Fruit fly (Drosophila melanogaster): Measurements from ENCODE around the gene oaf.

oaf gene

dm6 chr2L:2470585-2470984, 22.2 kb upstream of the oaf start:
- TF ChIP-seq CG14711 (tag; optimal IDR thresholded peaks at IDR 0.05) (no peak), CG33017 (tag; optimal IDR thresholded peaks at IDR 0.05) (no peak), cnc (optimal IDR thresholded peaks at IDR 0.05) (no peak), CG7045 (GFP tag; optimal IDR thresholded peaks at IDR 0.05) (no peak), cic (GFP tag; optimal IDR thresholded peaks at IDR 0.05) (no peak), Crg-1 (GFP tag; optimal IDR thresholded peaks at IDR 0.05) (no peak), kay (GFP tag; ENCODE audit: borderline replicate concordance) (no peak), CG11617 (GFP tag; optimal IDR thresholded peaks at IDR 0.05) (no peak), CG1620 (GFP tag; optimal IDR thresholded peaks at IDR 0.05) (no peak), pad (GFP tag; optimal IDR thresholded peaks at IDR 0.05) (no peak), CG5204 (GFP tag; optimal IDR thresholded peaks at IDR 0.05) (no peak), toe (GFP tag; optimal IDR thresholded peaks at IDR 0.05) (no peak), Clk (GFP tag; optimal IDR thresholded peaks at IDR 0.05) (no peak), tj (GFP tag; optimal IDR thresholded peaks at IDR 0.05) (no peak), CG7101 (tag; optimal IDR thresholded peaks at IDR 0.05) (no peak), Hr96 (GFP tag; optimal IDR thresholded peaks at IDR 0.05) (no peak), ovo (GFP tag; optimal IDR thresholded peaks at IDR 0.05) (no peak)

dm6 chr2L:2472740-2473139, 20.0 kb upstream of the oaf start:
- TF ChIP-seq CG1620 (GFP tag; optimal IDR thresholded peaks at IDR 0.05) (no peak), CG14711 (tag; optimal IDR thresholded peaks at IDR 0.05) (no peak), pad (GFP tag; optimal IDR thresholded peaks at IDR 0.05) (no peak)

dm6 chr2L:2473842-2474386, 18.8 kb upstream of the oaf start:
- TF ChIP-seq Clk (GFP tag; optimal IDR thresholded peaks at IDR 0.05) = no peak
- TF ChIP-seq CG5204 (GFP tag; optimal IDR thresholded peaks at IDR 0.05) = no peak
- no peak for TF ChIP-seq cic (GFP tag; optimal IDR thresholded peaks at IDR 0.05)
- TF ChIP-seq CG7101 (tag; optimal IDR thresholded peaks at IDR 0.05) = no peak
- TF ChIP-seq CG7045 (GFP tag; optimal IDR thresholded peaks at IDR 0.05) = no peak
- no peak for TF ChIP-seq CG1620 (GFP tag; optimal IDR thresholded peaks at IDR 0.05)
- no peak for TF ChIP-seq bab1 (GFP tag; optimal IDR thresholded peaks at IDR 0.05)
- no peak for TF ChIP-seq Mnt (GFP tag; optimal IDR thresholded peaks at IDR 0.05)
- no peak for TF ChIP-seq Hr96 (GFP tag; optimal IDR thresholded peaks at IDR 0.05)
- TF ChIP-seq pad (GFP tag; optimal IDR thresholded peaks at IDR 0.05) = no peak

dm6 chr2L:2478326-2478725, 14.4 kb upstream of the oaf start:
- TF ChIP-seq Clk (GFP tag; optimal IDR thresholded peaks at IDR 0.05) = no peak
- no peak for TF ChIP-seq CG7101 (tag; optimal IDR thresholded peaks at IDR 0.05)
- TF ChIP-seq kay (GFP tag; ENCODE audit: borderline replicate concordance) = no peak
- TF ChIP-seq tj (GFP tag; optimal IDR thresholded peaks at IDR 0.05) = no peak
- TF ChIP-seq CG12768 (GFP tag; optimal IDR thresholded peaks at IDR 0.05) = no peak
- TF ChIP-seq pad (GFP tag; optimal IDR thresholded peaks at IDR 0.05) = no peak
- no peak for TF ChIP-seq CG14711 (tag; optimal IDR thresholded peaks at IDR 0.05)
- TF ChIP-seq toe (GFP tag; optimal IDR thresholded peaks at IDR 0.05) = no peak
- TF ChIP-seq Mnt (GFP tag; optimal IDR thresholded peaks at IDR 0.05) = no peak
- no peak for TF ChIP-seq CG33017 (tag; optimal IDR thresholded peaks at IDR 0.05)
- no peak for TF ChIP-seq Hr96 (GFP tag; optimal IDR thresholded peaks at IDR 0.05)
- no peak for TF ChIP-seq cic (GFP tag; optimal IDR thresholded peaks at IDR 0.05)
- no peak for TF ChIP-seq CG5204 (GFP tag; optimal IDR thresholded peaks at IDR 0.05)
- no peak for TF ChIP-seq bab1 (GFP tag; optimal IDR thresholded peaks at IDR 0.05)
- TF ChIP-seq CG7045 (GFP tag; optimal IDR thresholded peaks at IDR 0.05) = no peak
- TF ChIP-seq CG1620 (GFP tag; optimal IDR thresholded peaks at IDR 0.05) = no peak

dm6 chr2L:2481156-2481712, 11.5 kb upstream of the oaf start:
- TF ChIP-seq Hr96 (GFP tag; optimal IDR thresholded peaks at IDR 0.05) = no peak
- no peak for TF ChIP-seq bab1 (GFP tag; optimal IDR thresholded peaks at IDR 0.05)
- TF ChIP-seq CG7045 (GFP tag; optimal IDR thresholded peaks at IDR 0.05) = no peak
- no peak for TF ChIP-seq CG7101 (tag; optimal IDR thresholded peaks at IDR 0.05)
- no peak for TF ChIP-seq CG11617 (GFP tag; optimal IDR thresholded peaks at IDR 0.05)
- no peak for TF ChIP-seq Clk (GFP tag; optimal IDR thresholded peaks at IDR 0.05)
- TF ChIP-seq tj (GFP tag; optimal IDR thresholded peaks at IDR 0.05) = no peak
- TF ChIP-seq CG33017 (tag; optimal IDR thresholded peaks at IDR 0.05) = no peak
- TF ChIP-seq cnc (optimal IDR thresholded peaks at IDR 0.05) = no peak
- TF ChIP-seq CG1620 (GFP tag; optimal IDR thresholded peaks at IDR 0.05) = no peak
- TF ChIP-seq CG12768 (GFP tag; optimal IDR thresholded peaks at IDR 0.05) = no peak
- no peak for TF ChIP-seq Mnt (GFP tag; optimal IDR thresholded peaks at IDR 0.05)
- no peak for TF ChIP-seq pad (GFP tag; optimal IDR thresholded peaks at IDR 0.05)
- TF ChIP-seq ovo (GFP tag; optimal IDR thresholded peaks at IDR 0.05) = no peak

- no peak for TF ChIP-seq cnc (optimal IDR thresholded peaks at IDR 0.05)
- TF ChIP-seq tj (GFP tag; optimal IDR thresholded peaks at IDR 0.05) = no peak
- TF ChIP-seq toe (GFP tag; optimal IDR thresholded peaks at IDR 0.05) = no peak
- no peak for TF ChIP-seq Hr96 (GFP tag; optimal IDR thresholded peaks at IDR 0.05)
- no peak for TF ChIP-seq CG7101 (tag; optimal IDR thresholded peaks at IDR 0.05)
- TF ChIP-seq CG14711 (tag; optimal IDR thresholded peaks at IDR 0.05) = no peak
- no peak for TF ChIP-seq kay (GFP tag; ENCODE audit: borderline replicate concordance)
- no peak for TF ChIP-seq CG1620 (GFP tag; optimal IDR thresholded peaks at IDR 0.05)
- TF ChIP-seq Mnt (GFP tag; optimal IDR thresholded peaks at IDR 0.05) = no peak
- TF ChIP-seq bab1 (GFP tag; optimal IDR thresholded peaks at IDR 0.05) = no peak
- TF ChIP-seq CG33017 (tag; optimal IDR thresholded peaks at IDR 0.05) = no peak
These were observed 8.8 kb upstream of the oaf start for dm6 chr2L:2483720-2484507.
